Worm (Caenorhabditis elegans): Measurements from ENCODE around the gene srh-183.

DNA sequence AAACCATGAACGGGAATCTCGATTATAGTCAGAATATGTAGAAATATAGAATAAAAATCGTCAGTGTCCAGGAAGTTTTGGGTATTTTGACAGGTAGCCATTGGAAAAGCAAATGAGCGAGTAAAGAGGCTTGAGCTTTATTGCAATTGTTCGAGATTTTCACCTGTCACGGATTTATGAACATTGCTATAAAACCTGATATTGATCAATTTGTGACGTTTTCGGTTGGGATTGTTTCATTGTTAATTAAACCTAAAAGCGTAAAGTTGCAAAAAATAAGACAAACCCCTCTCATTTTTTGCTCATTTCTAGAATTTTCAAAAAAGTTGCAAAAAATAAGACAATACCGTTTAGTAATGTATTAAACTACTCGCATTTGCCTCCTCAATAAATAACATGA is at the start of gene srh-183:
- no peak for TF ChIP-seq nfya-2 (GFP tag; IDR thresholded peaks at IDR 0.05)
- no peak for TF ChIP-seq attf-6 (GFP tag; IDR thresholded peaks at IDR 0.05)
- no peak for TF ChIP-seq ama-1 (optimal IDR thresholded peaks at IDR 0.05)
- TF ChIP-seq ama-1 (GFP tag; optimal IDR thresholded peaks at IDR 0.05): no peak
- no peak for TF ChIP-seq ztf-28 (GFP tag; IDR thresholded peaks at IDR 0.05)
- no peak for TF ChIP-seq lin-54 (GFP tag; optimal IDR thresholded peaks at IDR 0.05)
- TF ChIP-seq snpc-1.1 (tag; optimal IDR thresholded peaks at IDR 0.05; ENCODE audit: insufficient read depth): no peak
- TF ChIP-seq dox-1 (GFP tag; IDR thresholded peaks at IDR 0.05): no peak
